Worm (Caenorhabditis elegans) whole organism, young adult: Measurements from ENCODE around the gene sre-27.

ENCODE experiments used
- D2030.7 ChIP-seq: fragments of 200-800 bp; sonication (Bioruptor generic); IDR thresholded peaks from 2 replicates; pipeline ENCODE4 v1.3.6; 2022; ENCODE audit warnings: missing genetic modification reagents, missing genetic modification characterization, missing compliant biosample characterization
- F23B12.7 ChIP-seq: sonication (generic microtip); optimal IDR thresholded peaks from 2 replicates; lab custom pipeline; 2017; ENCODE audit warnings: missing genetic modification characterization, mild to moderate bottlenecking, missing compliant biosample characterization, antibody characterized with exemption, moderate library complexity; ENCODE audit not compliant: insufficient read depth
- F33H1.4 ChIP-seq: fragments of 200-800 bp; sonication (Bioruptor generic); IDR thresholded peaks from 2 replicates; pipeline ENCODE4 v1.3.6; 2022; ENCODE audit warnings: missing genetic modification reagents, missing genetic modification characterization, missing compliant biosample characterization
- F52B5.7 ChIP-seq: sonication (generic microtip); optimal IDR thresholded peaks from 2 replicates; lab custom pipeline; 2016; ENCODE audit warnings: mild to moderate bottlenecking, missing genetic modification characterization, missing compliant biosample characterization
- T26A5.8 ChIP-seq: sonication (generic microtip); optimal IDR thresholded peaks from 2 replicates; lab custom pipeline; 2016; ENCODE audit warnings: missing genetic modification characterization, missing compliant biosample characterization
- Y56A3A.18 ChIP-seq: fragments of 200-800 bp; sonication (Bioruptor generic); IDR thresholded peaks from 2 replicates; pipeline ENCODE4 v1.3.6; 2022; ENCODE audit warnings: missing genetic modification reagents, missing genetic modification characterization, missing compliant biosample characterization
- Y95B8A.8 ChIP-seq: fragments of 200-800 bp; sonication (Bioruptor generic); IDR thresholded peaks from 2 replicates; pipeline ENCODE4 v1.3.6; 2022; ENCODE audit warnings: missing genetic modification reagents, missing genetic modification characterization, missing compliant biosample characterization
- ZK185.1 ChIP-seq: sonication (generic microtip); optimal IDR thresholded peaks from 2 replicates; lab custom pipeline; 2016; ENCODE audit warnings: mild to moderate bottlenecking, missing genetic modification characterization, missing compliant biosample characterization; ENCODE audit not compliant: poor library complexity, severe bottlenecking
- ama-1 ChIP-seq, 3 experiments: fragments of 150-350 bp in 1 of 3; sonication (generic microtip) in 2 of 3; optimal IDR thresholded peaks; 2 replicates each; lab custom pipeline; 2014 to 2018; ENCODE audit warnings: missing biosample characterization in 2 of 3, missing genetic modification characterization in 2 of 3, missing genetic modification reagents in 2 of 3
- aptf-3 ChIP-seq: fragments of 200-800 bp; sonication (Bioruptor generic); IDR thresholded peaks from 2 replicates; pipeline ENCODE4 v1.3.6; 2022; ENCODE audit warnings: missing genetic modification characterization, missing compliant biosample characterization
- bed-1 ChIP-seq: fragments of 200-800 bp; sonication (Bioruptor generic); IDR thresholded peaks from 2 replicates; pipeline ENCODE4 v1.3.6; 2022; ENCODE audit warnings: missing genetic modification reagents, missing genetic modification characterization, missing compliant biosample characterization
- bed-2 ChIP-seq: fragments of 200-800 bp; sonication (Bioruptor generic); IDR thresholded peaks from 2 replicates; pipeline ENCODE4 v1.3.6; 2022; ENCODE audit warnings: missing genetic modification reagents, missing genetic modification characterization, missing compliant biosample characterization
- cebp-1 ChIP-seq, 2 experiments: fragments of 200-800 bp in 1 of 2; sonication (Bioruptor generic) in 1 of 2; sonication (generic microtip) in 1 of 2; IDR thresholded peaks in 1 of 2; optimal IDR thresholded peaks in 1 of 2; 2 replicates each; pipeline versions ENCODE4 v1.3.6 to Lab custom; 2017 to 2022; ENCODE audit warnings: missing compliant biosample characterization in 2 of 2, missing genetic modification characterization in 2 of 2, mild to moderate bottlenecking in 1 of 2, missing genetic modification reagents in 1 of 2, moderate library complexity in 1 of 2
- cebp-2 ChIP-seq: fragments of 200-800 bp; sonication (Bioruptor generic); IDR thresholded peaks from 2 replicates; pipeline ENCODE4 v1.3.6; 2022; ENCODE audit warnings: missing genetic modification characterization, missing compliant biosample characterization
- ceh-58 ChIP-seq: fragments of 200-800 bp; sonication (Bioruptor generic); IDR thresholded peaks from 2 replicates; pipeline ENCODE4 v1.3.6; 2022; ENCODE audit warnings: missing genetic modification characterization, missing compliant biosample characterization
- ceh-79 ChIP-seq: sonication (generic microtip); optimal IDR thresholded peaks from 2 replicates; lab custom pipeline; 2017; ENCODE audit warnings: mild to moderate bottlenecking, missing genetic modification characterization, missing compliant biosample characterization
- chd-7 ChIP-seq: sonication (generic microtip); optimal IDR thresholded peaks from 2 replicates; lab custom pipeline; 2016; ENCODE audit warnings: mild to moderate bottlenecking, missing genetic modification characterization, moderate library complexity, missing compliant biosample characterization
- die-1 ChIP-seq: sonication (generic microtip); optimal IDR thresholded peaks from 2 replicates; lab custom pipeline; 2016; ENCODE audit warnings: missing genotype, mild to moderate bottlenecking, missing genetic modification characterization, missing compliant biosample characterization
- dox-1 ChIP-seq: fragments of 200-800 bp; sonication (Bioruptor generic); IDR thresholded peaks from 2 replicates; pipeline ENCODE4 v1.3.6; 2022; ENCODE audit warnings: missing genetic modification reagents, missing genetic modification characterization, missing compliant biosample characterization
- dpl-1 ChIP-seq: fragments of 150-350 bp; optimal IDR thresholded peaks from 2 replicates; lab custom pipeline; 2014; ENCODE audit warnings: missing biosample characterization, missing genetic modification reagents, missing genetic modification characterization
- hmg-1.2 ChIP-seq: fragments of 200-800 bp; sonication (Bioruptor generic); IDR thresholded peaks from 2 replicates; pipeline ENCODE4 v1.3.6; 2022; ENCODE audit warnings: missing genetic modification reagents, missing genetic modification characterization, missing compliant biosample characterization
- hsf-1 ChIP-seq: fragments of 200-800 bp; sonication (Bioruptor generic); IDR thresholded peaks from 2 replicates; pipeline ENCODE4 v1.3.6; 2022; ENCODE audit warnings: missing genetic modification reagents, missing genetic modification characterization, missing compliant biosample characterization
- let-526 ChIP-seq: fragments of 200-800 bp; sonication (Bioruptor generic); IDR thresholded peaks from 2 replicates; pipeline ENCODE4 v1.3.6; 2022; ENCODE audit warnings: missing genetic modification reagents, missing genetic modification characterization, missing compliant biosample characterization
- lin-26 ChIP-seq: fragments of 200-800 bp; sonication (Bioruptor generic); IDR thresholded peaks from 2 replicates; pipeline ENCODE4 v1.3.6; 2022; ENCODE audit warnings: missing genetic modification reagents, missing genetic modification characterization, missing compliant biosample characterization
- lin-35 ChIP-seq, 3 experiments: fragments of 150-350 bp in 2 of 3; sonication (generic microtip) in 1 of 3; optimal IDR thresholded peaks; 2 replicates each; lab custom pipeline; 2014 to 2018; ENCODE audit warnings: missing biosample characterization in 3 of 3, missing genetic modification characterization in 3 of 3, missing genetic modification reagents in 3 of 3
- lin-54 ChIP-seq: fragments of 200-800 bp; sonication (Bioruptor generic); optimal IDR thresholded peaks from 2 replicates; lab custom pipeline; 2018; ENCODE audit warnings: mild to moderate bottlenecking, missing genetic modification characterization, missing compliant biosample characterization
- lsy-27 ChIP-seq: sonication (generic microtip); optimal IDR thresholded peaks from 2 replicates; lab custom pipeline; 2017; ENCODE audit warnings: missing genetic modification characterization, mild to moderate bottlenecking, missing compliant biosample characterization, antibody characterized with exemption, missing genotype, borderline replicate concordance; ENCODE audit not compliant: insufficient read depth
- mel-28 ChIP-seq: sonication (generic microtip); optimal IDR thresholded peaks from 2 replicates; lab custom pipeline; 2016; ENCODE audit warnings: borderline replicate concordance, mild to moderate bottlenecking, missing genetic modification characterization, missing compliant biosample characterization
- nfya-1 ChIP-seq: sonication (generic microtip); optimal IDR thresholded peaks from 2 replicates; lab custom pipeline; 2017; ENCODE audit warnings: antibody characterized with exemption, missing compliant biosample characterization, missing genetic modification characterization, borderline replicate concordance; ENCODE audit not compliant: insufficient read depth
- nfya-2 ChIP-seq: fragments of 200-800 bp; sonication (Bioruptor generic); IDR thresholded peaks from 2 replicates; pipeline ENCODE4 v1.3.6; 2022; ENCODE audit warnings: missing genetic modification reagents, missing genetic modification characterization, missing compliant biosample characterization
- nfyb-1 ChIP-seq: fragments of 200-800 bp; sonication (Bioruptor generic); IDR thresholded peaks from 2 replicates; pipeline ENCODE4 v1.3.6; 2022; ENCODE audit warnings: missing genetic modification reagents, missing genetic modification characterization, missing compliant biosample characterization
- nhr-120 ChIP-seq: fragments of 200-800 bp; sonication (Bioruptor generic); IDR thresholded peaks from 2 replicates; pipeline ENCODE4 v1.3.6; 2022; ENCODE audit warnings: missing genetic modification characterization, missing compliant biosample characterization
- rpc-1 ChIP-seq, 2 experiments: fragments of 150-350 bp in 1 of 2; sonication (generic microtip) in 1 of 2; optimal IDR thresholded peaks; 2 replicates each; lab custom pipeline; 2014 to 2018; ENCODE audit warnings: missing biosample characterization in 1 of 2, missing genetic modification characterization in 1 of 2, missing genetic modification reagents in 1 of 2, missing genotype in 1 of 2
- snpc-1.1 ChIP-seq: sonication (generic microtip); optimal IDR thresholded peaks from 2 replicates; lab custom pipeline; 2017; ENCODE audit warnings: missing genetic modification characterization, mild to moderate bottlenecking, missing compliant biosample characterization, antibody characterized with exemption, moderate library complexity, missing genotype, missing genetic modification reagents; ENCODE audit not compliant: insufficient read depth
- snpc-1.3 ChIP-seq: sonication (generic microtip); optimal IDR thresholded peaks from 2 replicates; lab custom pipeline; 2017; ENCODE audit warnings: missing genetic modification characterization, mild to moderate bottlenecking, missing compliant biosample characterization, antibody characterized with exemption, moderate library complexity, missing genotype, missing genetic modification reagents; ENCODE audit not compliant: insufficient read depth
- somi-1 ChIP-seq: fragments of 200-800 bp; sonication (Bioruptor generic); optimal IDR thresholded peaks from 2 replicates; lab custom pipeline; 2018; ENCODE audit warnings: mild to moderate bottlenecking, missing genetic modification characterization, missing compliant biosample characterization
- sptf-2 ChIP-seq: fragments of 200-800 bp; sonication (Bioruptor generic); optimal IDR thresholded peaks from 2 replicates; lab custom pipeline; 2018; ENCODE audit warnings: mild to moderate bottlenecking, missing genetic modification characterization, missing compliant biosample characterization
- tbp1 ChIP-seq: fragments of 200-800 bp; sonication (Bioruptor generic); optimal IDR thresholded peaks from 2 replicates; lab custom pipeline; 2018; ENCODE audit warnings: mild to moderate bottlenecking, missing genetic modification characterization, missing compliant biosample characterization
- unc-62 ChIP-seq: fragments of 150-350 bp; optimal IDR thresholded peaks from 2 replicates; lab custom pipeline; 2014; ENCODE audit warnings: missing biosample characterization, missing genetic modification reagents, missing genetic modification characterization
- zfh-2 ChIP-seq: fragments of 200-800 bp; sonication (Bioruptor generic); conservative IDR thresholded peaks from 2 replicates; pipeline ENCODE4 v1.3.6; 2022; ENCODE audit warnings: missing genetic modification reagents, missing genetic modification characterization, missing compliant biosample characterization
- zim-3 ChIP-seq: sonication (generic microtip); optimal IDR thresholded peaks from 2 replicates; lab custom pipeline; 2017; ENCODE audit warnings: mild to moderate bottlenecking, missing genetic modification characterization, moderate library complexity, missing compliant biosample characterization
- ztf-22 ChIP-seq: fragments of 200-800 bp; sonication (Bioruptor generic); optimal IDR thresholded peaks from 2 replicates; lab custom pipeline; 2018; ENCODE audit warnings: mild to moderate bottlenecking, missing genetic modification characterization, moderate library complexity, missing compliant biosample characterization
- ztf-25 ChIP-seq: fragments of 200-800 bp; sonication (Bioruptor generic); IDR thresholded peaks from 2 replicates; pipeline ENCODE4 v1.3.6; 2022; ENCODE audit warnings: missing genetic modification reagents, missing genetic modification characterization, missing compliant biosample characterization
- ztf-26 ChIP-seq: sonication (generic microtip); optimal IDR thresholded peaks from 2 replicates; lab custom pipeline; 2017; ENCODE audit warnings: missing genetic modification characterization, missing compliant biosample characterization
- ztf-3 ChIP-seq: fragments of 200-800 bp; sonication (Bioruptor generic); optimal IDR thresholded peaks from 2 replicates; lab custom pipeline; 2018; ENCODE audit warnings: mild to moderate bottlenecking, missing genetic modification characterization, missing compliant biosample characterization

Gene sre-27

DNA sequence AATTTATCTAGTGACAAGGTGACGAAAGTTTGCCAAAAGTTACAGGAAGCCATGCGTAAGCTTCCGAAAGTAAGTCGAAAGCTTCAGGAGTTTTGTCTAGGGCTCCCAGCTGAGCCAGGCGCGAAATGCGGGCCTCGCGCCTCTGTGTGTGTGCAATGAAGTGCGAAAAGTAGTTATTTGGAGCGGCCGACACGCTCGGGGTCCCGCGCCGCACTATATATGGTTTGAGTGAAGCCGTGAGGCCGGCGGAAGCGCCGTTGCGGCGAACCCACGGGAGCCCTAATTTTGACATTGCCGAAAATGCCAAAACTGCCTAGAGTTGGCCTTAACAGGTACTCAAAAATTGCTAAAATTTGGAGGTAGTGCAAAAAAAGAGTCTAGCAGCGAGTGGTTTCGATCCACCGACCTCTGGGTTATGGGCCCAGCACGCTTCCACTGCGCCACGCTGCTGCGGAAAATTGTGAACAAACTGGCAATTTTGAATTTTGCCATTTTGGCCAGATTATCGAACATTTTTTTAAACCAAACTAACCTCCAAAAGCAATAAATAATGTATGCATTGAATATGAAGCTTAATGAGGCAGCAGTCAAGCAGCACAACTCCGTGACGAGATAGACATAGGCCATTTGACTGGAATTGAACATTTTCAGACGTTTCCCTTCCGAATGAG is 17.9 kb upstream of the sre-27 start:
- TF ChIP-seq somi-1 (no peak), bed-2 (GFP tag; lab: Robert Waterston, UW) (no peak), ztf-22 (GFP tag; lab: Kevin White, UChicago) (no peak), ceh-79 (no peak), nfyb-1 (GFP tag; lab: Robert Waterston, UW) (no peak), nfya-2 (GFP tag; lab: Robert Waterston, UW) (no peak), lsy-27 (no peak), bed-1 (GFP tag; lab: Robert Waterston, UW) (no peak), nhr-120 (GFP tag; lab: Robert Waterston, UW) (0 out of 2 replicates have a peak, but pooled peaks have one; percentile 11), snpc-1.3 (tag; lab: Kevin White, UChicago) (no peak), F23B12.7 (tag; lab: Kevin White, UChicago) (peak; percentile 22), dox-1 (GFP tag; lab: Robert Waterston, UW) (peak; percentile 26; the same call in 1 of the 2 replicates), let-526 (GFP tag; lab: Robert Waterston, UW) (no peak), Y95B8A.8 (GFP tag; lab: Robert Waterston, UW) (no peak), nfya-1 (tag; lab: Kevin White, UChicago) (no peak), F33H1.4 (GFP tag; lab: Robert Waterston, UW) (peak; percentile 22; the same call in 1 of the 2 replicates), cebp-1 (GFP tag; IDR thresholded peaks at IDR 0.05; lab: Robert Waterston, UW) (no peak), cebp-1 (tag; optimal IDR thresholded peaks at IDR 0.05; lab: Kevin White, UChicago) (no peak), hmg-1.2 (GFP tag; lab: Robert Waterston, UW) (peak; percentile 23; the same call in 1 of the 2 replicates), Y56A3A.18 (GFP tag; lab: Robert Waterston, UW) (no peak), aptf-3 (no peak), ZK185.1 (tag; lab: Kevin White, UChicago) (no peak), ztf-3 (GFP tag; lab: Kevin White, UChicago) (no peak), sptf-2 (GFP tag; lab: Kevin White, UChicago) (no peak), lin-35 (GFP tag; optimal IDR thresholded peaks at IDR 0.05; lab: Kevin White, UChicago) (no peak), lin-26 (GFP tag; lab: Robert Waterston, UW) (peak; percentile 65; the same call in 1 of the 2 replicates), mel-28 (tag; lab: Kevin White, UChicago) (no peak), F52B5.7 (tag; lab: Kevin White, UChicago) (no peak), chd-7 (tag; lab: Kevin White, UChicago) (no peak), cebp-2 (GFP tag; lab: Robert Waterston, UW) (no peak), die-1 (peak; percentile 45), tbp1 (GFP tag; lab: Kevin White, UChicago) (peak; percentile 87), unc-62 (GFP tag; lab: Kevin White, UChicago) (no peak), D2030.7 (GFP tag; lab: Robert Waterston, UW) (no peak; the same call in 1 of the 2 replicates), hsf-1 (GFP tag; lab: Robert Waterston, UW) (no peak), ceh-58 (GFP tag; lab: Robert Waterston, UW) (no peak), snpc-1.1 (no peak), ama-1 (optimal IDR thresholded peaks at IDR 0.05; lab: Kevin White, UChicago) (no peak), ama-1 (GFP tag; optimal IDR thresholded peaks at IDR 0.05; lab: Kevin White, UChicago) (no peak), zfh-2 (GFP tag; lab: Robert Waterston, UW) (peak; percentile 81), zim-3 (peak; percentile 1), lin-54 (GFP tag; lab: Kevin White, UChicago) (no peak), dpl-1 (GFP tag; lab: Kevin White, UChicago) (no peak), rpc-1 (optimal IDR thresholded peaks at IDR 0.05; lab: Kevin White, UChicago) (peak; percentile 62), rpc-1 (tag; optimal IDR thresholded peaks at IDR 0.05; lab: Kevin White, UChicago) (peak; percentile 75), T26A5.8 (tag; lab: Kevin White, UChicago) (no peak), ztf-25 (GFP tag; lab: Robert Waterston, UW) (0 out of 2 replicates have a peak, but pooled peaks have one; percentile 32), ztf-26 (tag; lab: Kevin White, UChicago) (no peak)
